Worm (Caenorhabditis elegans) whole organism, midembryonic: ENCODE data around the gene daf-19.

Experiments used
- T22C8.4 ChIP-seq: fragments of 200-800 bp; sonication (Bioruptor generic); IDR thresholded peaks from 2 replicates; pipeline ENCODE4 v1.3.6; 2022; ENCODE audit warnings: missing genetic modification characterization, missing compliant biosample characterization
- flt-1 ChIP-seq: fragments of 200-800 bp; sonication (Bioruptor generic); IDR thresholded peaks from 2 replicates; pipeline ENCODE4 v1.3.6; 2022; ENCODE audit warnings: missing genetic modification characterization, missing compliant biosample characterization
- ztf-23 ChIP-seq: fragments of 200-800 bp; sonication (Bioruptor generic); IDR thresholded peaks from 2 replicates; pipeline ENCODE4 v1.3.6; 2022; ENCODE audit warnings: missing genetic modification reagents, missing genetic modification characterization, missing compliant biosample characterization

DNA sequence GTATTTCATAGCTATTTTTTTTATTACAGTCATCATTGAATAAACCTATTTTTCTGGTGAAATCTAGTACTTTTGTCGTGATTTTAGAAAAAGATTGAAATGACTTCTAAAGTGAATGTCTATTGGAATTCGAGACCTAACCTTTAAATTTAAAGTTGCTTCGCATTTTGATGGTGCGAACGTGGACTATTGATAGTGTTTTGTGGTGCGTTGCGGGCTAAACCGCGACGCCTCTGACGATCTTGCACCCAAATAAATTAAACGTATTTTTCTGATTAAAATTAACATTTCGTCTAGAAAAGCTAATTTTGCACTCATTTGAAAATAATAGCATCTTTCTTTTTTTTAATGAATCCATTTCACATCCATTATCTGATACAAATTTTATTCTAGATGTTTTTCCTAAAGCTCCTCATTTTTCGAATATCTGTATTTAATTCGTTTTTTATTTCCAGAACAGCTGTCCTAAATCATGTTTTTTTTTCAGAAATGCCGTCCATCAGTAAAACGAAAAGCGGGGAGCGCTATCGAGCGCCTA, 3.4 kb upstream of the daf-19 start, which contains the start of gene wbp-11:
- TF ChIP-seq flt-1 (GFP tag; lab: Robert Waterston, UW) (no peak), ztf-23 (GFP tag; lab: Robert Waterston, UW) (no peak), T22C8.4 (no peak)
